Fruit fly (Drosophila melanogaster) whole organism, embryonic: ENCODE measurements around the gene Sf3b3.

ENCODE experiments used
- C15 ChIP-seq: fragments of 200-800 bp; sonication (Bioruptor generic); IDR thresholded peaks from 3 replicates; pipeline ENCODE4 v1.3.6; 2022; ENCODE audit warnings: missing biosample characterization, missing genetic modification characterization
- CG10366 ChIP-seq: fragments of 200-800 bp; sonication (Bioruptor generic); IDR thresholded peaks from 2 replicates; pipeline ENCODE4 v1.3.6; 2022; ENCODE audit warnings: missing biosample characterization, missing genetic modification characterization
- CG11247 ChIP-seq: fragments of 200-800 bp; sonication (Bioruptor generic); IDR thresholded peaks from 2 replicates; pipeline ENCODE4 v1.3.6; 2022; ENCODE audit warnings: missing biosample characterization, missing genetic modification characterization
- CG11723 ChIP-seq: fragments of 200-800 bp; sonication (Bioruptor generic); optimal IDR thresholded peaks from 2 replicates; lab custom pipeline; 2017; ENCODE audit warnings: missing biosample characterization, mild to moderate bottlenecking, missing genetic modification characterization
- CG12219 ChIP-seq: fragments of 200-800 bp; sonication (Bioruptor generic); optimal IDR thresholded peaks from 3 replicates; lab custom pipeline; 2018; ENCODE audit warnings: missing biosample characterization, mild to moderate bottlenecking, missing genetic modification characterization
- CG12769 ChIP-seq: fragments of 200-800 bp; sonication (Bioruptor generic); optimal IDR thresholded peaks from 2 replicates; lab custom pipeline; 2019; ENCODE audit warnings: missing biosample characterization, mild to moderate bottlenecking, missing genetic modification characterization, moderate library complexity
- CG13287 ChIP-seq: fragments of 200-800 bp; sonication (Bioruptor generic); IDR thresholded peaks from 2 replicates; pipeline ENCODE4 v1.3.6; 2022; ENCODE audit warnings: missing biosample characterization, missing genetic modification characterization; ENCODE audit not compliant: partially characterized antibody
- CG14014 ChIP-seq: fragments of 200-800 bp; sonication (Bioruptor generic); IDR thresholded peaks from 2 replicates; pipeline ENCODE4 v1.3.6; 2022; ENCODE audit warnings: missing biosample characterization, missing genetic modification characterization
- CG16815 ChIP-seq: fragments of 200-800 bp; sonication (Bioruptor generic); optimal IDR thresholded peaks from 3 replicates; lab custom pipeline; 2017; ENCODE audit warnings: missing biosample characterization, mild to moderate bottlenecking, missing genetic modification characterization
- CG2129 ChIP-seq: fragments of 200-800 bp; sonication (Bioruptor generic); IDR thresholded peaks from 2 replicates; pipeline ENCODE4 v1.3.6; 2022; ENCODE audit warnings: missing biosample characterization, missing genetic modification characterization; ENCODE audit not compliant: partially characterized antibody
- CG2875 ChIP-seq: fragments of 200-800 bp; sonication (Bioruptor generic); optimal IDR thresholded peaks from 2 replicates; lab custom pipeline; 2017; ENCODE audit warnings: missing biosample characterization, mild to moderate bottlenecking, missing genetic modification characterization, missing genetic modification reagents
- CG30020 ChIP-seq: fragments of 200-800 bp; optimal IDR thresholded peaks from 2 replicates; lab custom pipeline; 2019; ENCODE audit warnings: missing biosample characterization, mild to moderate bottlenecking, missing genetic modification characterization, moderate library complexity
- CG31365 ChIP-seq: fragments of 200-800 bp; sonication (Bioruptor generic); optimal IDR thresholded peaks from 2 replicates; lab custom pipeline; 2018; ENCODE audit warnings: missing biosample characterization, mild to moderate bottlenecking, missing genetic modification characterization
- CG34422 ChIP-seq: fragments of 200-800 bp; sonication (Bioruptor generic); IDR thresholded peaks from 3 replicates; pipeline ENCODE4 v1.3.6; 2022; ENCODE audit warnings: missing biosample characterization, missing genetic modification characterization
- CG3995 ChIP-seq: fragments of 200-800 bp; sonication (Bioruptor generic); optimal IDR thresholded peaks from 3 replicates; lab custom pipeline; 2016; ENCODE audit warnings: missing biosample characterization, missing genetic modification characterization
- CG4404 ChIP-seq: fragments of 200-800 bp; sonication (Bioruptor generic); IDR thresholded peaks from 2 replicates; pipeline ENCODE4 v1.3.6; 2022; ENCODE audit warnings: missing biosample characterization, missing genetic modification characterization
- CG4707 ChIP-seq: fragments of 200-800 bp; sonication (Bioruptor generic); optimal IDR thresholded peaks from 2 replicates; lab custom pipeline; 2018; ENCODE audit warnings: missing biosample characterization, mild to moderate bottlenecking, missing genetic modification characterization, moderate library complexity
- CG6765 ChIP-seq: fragments of 200-800 bp; sonication (Bioruptor generic); optimal IDR thresholded peaks from 3 replicates; lab custom pipeline; 2017; ENCODE audit warnings: missing biosample characterization, mild to moderate bottlenecking, missing genetic modification characterization
- CG9797 ChIP-seq: fragments of 200-800 bp; sonication (Bioruptor generic); optimal IDR thresholded peaks from 3 replicates; lab custom pipeline; 2018; ENCODE audit warnings: missing biosample characterization, mild to moderate bottlenecking, missing genetic modification characterization
- Camta ChIP-seq: fragments of 200-800 bp; sonication (Bioruptor generic); optimal IDR thresholded peaks from 2 replicates; lab custom pipeline; 2016; ENCODE audit warnings: missing biosample characterization, missing genetic modification characterization
- Dbx ChIP-seq: fragments of 200-800 bp; sonication (Bioruptor generic); IDR thresholded peaks from 3 replicates; pipeline ENCODE4 v1.3.6; 2022; ENCODE audit warnings: missing biosample characterization, missing genetic modification characterization
- Dref ChIP-seq: fragments of 200-800 bp; sonication (Bioruptor generic); IDR thresholded peaks from 2 replicates; pipeline ENCODE4 v1.3.6; 2022; ENCODE audit warnings: missing biosample characterization, missing genetic modification characterization
- Fer3 ChIP-seq: fragments of 200-800 bp; sonication (Bioruptor generic); optimal IDR thresholded peaks from 2 replicates; lab custom pipeline; 2018; ENCODE audit warnings: missing biosample characterization, mild to moderate bottlenecking, missing genetic modification characterization, moderate library complexity
- Hey ChIP-seq: fragments of 200-800 bp; sonication (Bioruptor generic); optimal IDR thresholded peaks from 3 replicates; lab custom pipeline; 2018; ENCODE audit warnings: missing biosample characterization, mild to moderate bottlenecking, missing genetic modification characterization
- Hr78 ChIP-seq, 2 experiments: fragments of 200-800 bp in 1 of 2; fragments of >200 bp in 1 of 2; sonication (Bioruptor generic) in 1 of 2; optimal IDR thresholded peaks; 2 replicates each; lab custom pipeline; 2017 to 2019; ENCODE audit warnings: missing biosample characterization in 2 of 2, missing genetic modification characterization in 2 of 2, mild to moderate bottlenecking in 1 of 2, moderate library complexity in 1 of 2
- Kr ChIP-seq: fragments of 200-800 bp; sonication (Bioruptor generic); optimal IDR thresholded peaks from 2 replicates; lab custom pipeline; 2017; ENCODE audit warnings: missing biosample characterization, mild to moderate bottlenecking, missing genetic modification characterization
- Med ChIP-seq: fragments of 200-800 bp; sonication (Bioruptor generic); peaks from one replicate; lab custom pipeline; 2016; ENCODE audit warnings: missing biosample characterization, missing genetic modification characterization, mild to moderate bottlenecking, inconsistent platforms, moderate library complexity
- Neu2 ChIP-seq: fragments of 200-800 bp; sonication (Bioruptor generic); optimal IDR thresholded peaks from 3 replicates; lab custom pipeline; 2016; ENCODE audit warnings: missing biosample characterization, missing genetic modification characterization, borderline replicate concordance
- Opbp ChIP-seq: fragments of 200-800 bp; sonication (Bioruptor generic); IDR thresholded peaks from 3 replicates; pipeline ENCODE4 v1.3.6; 2022; ENCODE audit warnings: missing biosample characterization, missing genetic modification characterization; ENCODE audit not compliant: partially characterized antibody
- PHDP ChIP-seq: fragments of 200-800 bp; sonication (Bioruptor generic); optimal IDR thresholded peaks from 3 replicates; lab custom pipeline; 2018; ENCODE audit warnings: missing biosample characterization, mild to moderate bottlenecking, missing genetic modification characterization, moderate library complexity
- Six4 ChIP-seq: fragments of 200-800 bp; sonication (Bioruptor generic); optimal IDR thresholded peaks from 2 replicates; lab custom pipeline; 2016; ENCODE audit warnings: missing biosample characterization, missing genetic modification characterization
- Usf ChIP-seq: fragments of 200-800 bp; sonication (Bioruptor generic); optimal IDR thresholded peaks from 2 replicates; lab custom pipeline; 2017; ENCODE audit warnings: missing genotype, missing biosample characterization, missing genetic modification characterization
- Xrp1 ChIP-seq: fragments of 200-800 bp; sonication (Bioruptor generic); IDR thresholded peaks from 2 replicates; pipeline ENCODE4 v1.3.6; 2022; ENCODE audit warnings: missing biosample characterization, missing genetic modification characterization
- br ChIP-seq: fragments of >200 bp; optimal IDR thresholded peaks from 2 replicates; lab custom pipeline; 2017
- caup ChIP-seq: fragments of 200-800 bp; sonication (Bioruptor generic); optimal IDR thresholded peaks from 3 replicates; lab custom pipeline; 2017; ENCODE audit warnings: missing biosample characterization, mild to moderate bottlenecking, missing genetic modification characterization, moderate library complexity; ENCODE audit not compliant: severe bottlenecking
- da ChIP-seq: fragments of 200-800 bp; sonication (Bioruptor generic); optimal IDR thresholded peaks from 2 replicates; lab custom pipeline; 2016; ENCODE audit warnings: missing biosample characterization, missing genetic modification characterization
- fd96Cb ChIP-seq: fragments of 200-800 bp; sonication (Bioruptor generic); optimal IDR thresholded peaks from 2 replicates; lab custom pipeline; 2018; ENCODE audit warnings: missing biosample characterization, mild to moderate bottlenecking, missing genetic modification characterization, moderate library complexity
- fu2 ChIP-seq: fragments of 200-800 bp; sonication (Bioruptor generic); optimal IDR thresholded peaks from 2 replicates; lab custom pipeline; 2016; ENCODE audit warnings: missing biosample characterization, missing genetic modification characterization
- gem ChIP-seq: fragments of 200-800 bp; sonication (Bioruptor generic); optimal IDR thresholded peaks from 2 replicates; lab custom pipeline; 2019; ENCODE audit warnings: missing biosample characterization, mild to moderate bottlenecking, missing genetic modification characterization, moderate library complexity
- gt ChIP-seq: fragments of 200-800 bp; sonication (Bioruptor generic); IDR thresholded peaks from 2 replicates; pipeline ENCODE4 v1.3.6; 2022; ENCODE audit warnings: missing biosample characterization, missing genetic modification characterization
- jing ChIP-seq: fragments of 200-800 bp; sonication (Bioruptor generic); optimal IDR thresholded peaks from 2 replicates; lab custom pipeline; 2018; ENCODE audit warnings: missing biosample characterization, mild to moderate bottlenecking, missing genetic modification characterization
- lab ChIP-seq: fragments of 200-800 bp; sonication (Bioruptor generic); optimal IDR thresholded peaks from 3 replicates; lab custom pipeline; 2017; ENCODE audit warnings: missing biosample characterization, missing genetic modification characterization, mild to moderate bottlenecking, moderate library complexity, missing genetic modification reagents
- lmd ChIP-seq: fragments of 200-800 bp; sonication (Bioruptor generic); IDR thresholded peaks from 2 replicates; pipeline ENCODE4 v1.3.6; 2022; ENCODE audit warnings: missing biosample characterization, missing genetic modification characterization
- nerfin-1 ChIP-seq: fragments of 200-800 bp; sonication (Bioruptor generic); optimal IDR thresholded peaks from 3 replicates; lab custom pipeline; 2019; ENCODE audit warnings: missing biosample characterization, mild to moderate bottlenecking, missing genetic modification characterization, moderate library complexity
- slp2 ChIP-seq: fragments of 200-800 bp; sonication (Bioruptor generic); optimal IDR thresholded peaks from 2 replicates; lab custom pipeline; 2016; ENCODE audit warnings: missing biosample characterization, missing genetic modification characterization
- sob ChIP-seq: fragments of 200-800 bp; sonication (Bioruptor generic); IDR thresholded peaks from 2 replicates; pipeline ENCODE4 v1.3.6; 2022; ENCODE audit warnings: missing biosample characterization, missing genetic modification characterization
- tgo ChIP-seq: fragments of 200-800 bp; sonication (Bioruptor generic); IDR thresholded peaks from 3 replicates; pipeline ENCODE4 v1.3.6; 2022; ENCODE audit warnings: missing biosample characterization, missing genetic modification characterization
- wdn ChIP-seq: fragments of 200-800 bp; sonication (Bioruptor generic); IDR thresholded peaks from 2 replicates; pipeline ENCODE4 v1.3.6; 2022; ENCODE audit warnings: missing biosample characterization, missing genetic modification characterization

Gene Sf3b3

dm6 chr3L:815234-816200 is 17.7 kb downstream of the Sf3b3 start (continued):
- TF ChIP-seq lmd (GFP tag; lab: Robert Waterston, UW) (peak; percentile 58), C15 (GFP tag; lab: Robert Waterston, UW) (no peak), caup (GFP tag; lab: Kevin White, UChicago) (no peak), gem (tag; lab: Kevin White, UChicago) (peak; percentile 44), Hr78 (GFP tag; optimal IDR thresholded peaks at IDR 0.05; lab: Kevin White, UChicago) (peak in 1 of 2 experiments; percentile 30), Kr (GFP tag; lab: Kevin White, UChicago) (no peak), CG12219 (GFP tag; lab: Kevin White, UChicago) (no peak), Fer3 (tag; lab: Kevin White, UChicago) (peak; percentile 4), CG14014 (GFP tag; lab: Robert Waterston, UW) (no peak), Dref (no peak), sob (GFP tag; lab: Robert Waterston, UW) (peak; percentile 14; the same call in 1 of the 2 replicates), CG4707 (GFP tag; lab: Kevin White, UChicago) (no peak), Usf (GFP tag; lab: Kevin White, UChicago) (no peak), tgo (GFP tag; lab: Robert Waterston, UW) (peak; percentile 59; the same call in 2 of the 3 replicates), CG3995 (no peak), CG9797 (GFP tag; lab: Kevin White, UChicago) (no peak), CG2875 (GFP tag; lab: Kevin White, UChicago) (no peak), fu2 (no peak), slp2 (no peak), Six4 (no peak), CG10366 (peak; percentile 68), Xrp1 (GFP tag; lab: Robert Waterston, UW) (peak; percentile 51; the same call in 1 of the 2 replicates), CG6765 (GFP tag; lab: Kevin White, UChicago) (no peak), CG34422 (GFP tag; lab: Robert Waterston, UW) (peak; percentile 34; the same call in 1 of the 3 replicates), nerfin-1 (no peak), lab (peak; percentile 33), PHDP (peak; percentile 32), CG2129 (GFP tag; lab: Robert Waterston, UW) (no peak), CG30020 (tag; lab: Kevin White, UChicago) (no peak), CG11723 (no peak), CG31365 (tag; lab: Kevin White, UChicago) (no peak), Hey (tag; lab: Kevin White, UChicago) (no peak), CG13287 (GFP tag; lab: Robert Waterston, UW) (no peak), Med (peak; percentile 73), da (GFP tag; lab: Kevin White, UChicago) (peak; percentile 22), Opbp (GFP tag; lab: Robert Waterston, UW) (no peak), wdn (GFP tag; lab: Robert Waterston, UW) (no peak), CG4404 (GFP tag; lab: Robert Waterston, UW) (no peak), Camta (GFP tag; lab: Kevin White, UChicago) (no peak), br (lab: Kevin White, UChicago) (no peak), jing (no peak), CG12769 (peak; percentile 64), CG11247 (GFP tag; lab: Robert Waterston, UW) (peak; percentile 20; the same call in 1 of the 2 replicates), Dbx (GFP tag; lab: Robert Waterston, UW) (no peak), CG16815 (no peak), Neu2 (GFP tag; lab: Kevin White, UChicago) (no peak), gt (GFP tag; lab: Robert Waterston, UW) (no peak), fd96Cb (tag; lab: Kevin White, UChicago) (peak; percentile 38)
